Worm (Caenorhabditis elegans) whole organism, early embryonic: ENCODE measurements around the gene C06C6.7.

Experiments used
- B0310.2 ChIP-seq: sonication (generic microtip); optimal IDR thresholded peaks from 2 replicates; lab custom pipeline; 2016; ENCODE audit warnings: mild to moderate bottlenecking, missing genetic modification characterization, missing compliant biosample characterization
- F13C5.2 ChIP-seq: sonication (generic microtip); optimal IDR thresholded peaks from 2 replicates; lab custom pipeline; 2017; ENCODE audit warnings: mild to moderate bottlenecking, missing genetic modification characterization, inconsistent platforms, missing compliant biosample characterization
- aly-1 ChIP-seq: sonication (generic microtip); optimal IDR thresholded peaks from 2 replicates; lab custom pipeline; 2016; ENCODE audit warnings: missing genetic modification characterization, missing compliant biosample characterization
- ama-1 ChIP-seq: fragments of 150-350 bp; optimal IDR thresholded peaks from 2 replicates; lab custom pipeline; 2014
- ceh-13 ChIP-seq: fragments of 200-800 bp; sonication (Bioruptor generic); optimal IDR thresholded peaks from 2 replicates; lab custom pipeline; 2018; ENCODE audit warnings: mild to moderate bottlenecking, missing genetic modification characterization, missing compliant biosample characterization
- ceh-36 ChIP-seq: sonication (generic microtip); optimal IDR thresholded peaks from 2 replicates; lab custom pipeline; 2016; ENCODE audit warnings: missing genetic modification characterization, inconsistent platforms, missing compliant biosample characterization
- ets-7 ChIP-seq: sonication (generic microtip); optimal IDR thresholded peaks from 2 replicates; lab custom pipeline; 2016; ENCODE audit warnings: missing genotype, missing genetic modification characterization, missing compliant biosample characterization
- flt-1 ChIP-seq: fragments of 200-800 bp; sonication (Bioruptor generic); IDR thresholded peaks from 2 replicates; pipeline ENCODE4 v1.3.6; 2022; ENCODE audit warnings: missing genetic modification characterization, missing compliant biosample characterization
- hnd-1 ChIP-seq: sonication (generic microtip); optimal IDR thresholded peaks from 2 replicates; lab custom pipeline; 2016; ENCODE audit warnings: missing genetic modification characterization, missing compliant biosample characterization
- pes-1 ChIP-seq: fragments of 200-800 bp; sonication (Bioruptor generic); IDR thresholded peaks from 2 replicates; pipeline ENCODE4 v1.3.6; 2022; ENCODE audit warnings: missing genetic modification reagents, missing genetic modification characterization, missing compliant biosample characterization
- scrt-1 ChIP-seq: fragments of 200-800 bp; sonication (Bioruptor generic); IDR thresholded peaks from 2 replicates; pipeline ENCODE4 v1.3.6; 2022; ENCODE audit warnings: missing genetic modification characterization, missing compliant biosample characterization
- tbx-11 ChIP-seq: fragments of 200-800 bp; sonication (Bioruptor generic); IDR thresholded peaks from 2 replicates; pipeline ENCODE4 v1.3.6; 2022; ENCODE audit warnings: missing genetic modification characterization, missing compliant biosample characterization
- tbx-37 ChIP-seq: fragments of 200-800 bp; sonication (Bioruptor generic); conservative IDR thresholded peaks from 2 replicates; pipeline ENCODE4 v1.3.6; 2022; ENCODE audit warnings: missing genetic modification reagents, missing genetic modification characterization, missing compliant biosample characterization
- tra-4 ChIP-seq: sonication (generic microtip); optimal IDR thresholded peaks from 2 replicates; lab custom pipeline; 2017; ENCODE audit warnings: missing genetic modification characterization, missing compliant biosample characterization

DNA sequence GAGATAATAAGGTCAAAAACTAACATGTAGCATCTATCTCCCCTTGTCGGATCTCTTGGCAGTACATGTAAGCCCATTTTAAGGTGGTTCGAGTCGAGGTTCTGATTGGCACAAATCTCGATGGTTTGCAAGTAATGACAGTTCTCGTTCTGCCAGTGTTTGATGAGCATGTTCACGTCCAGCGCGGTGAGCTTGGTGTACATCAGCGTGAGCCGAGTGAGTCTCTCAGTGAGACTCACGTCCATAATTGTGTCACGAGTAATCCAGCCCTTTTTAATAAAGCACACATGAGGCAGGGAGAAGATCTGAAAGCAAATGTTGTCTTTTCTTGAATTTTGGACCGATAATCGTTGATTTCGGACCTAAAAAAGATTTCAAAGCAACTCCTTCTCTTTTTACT, 40.8 kb downstream of the C06C6.7 start, which contains the start of gene T10C6.16:
- no peak for TF ChIP-seq F13C5.2 (tag; lab: Kevin White, UChicago)
- no peak for TF ChIP-seq ama-1 (lab: Kevin White, UChicago)
- TF ChIP-seq hnd-1, result no peak
- TF ChIP-seq B0310.2 (tag; lab: Kevin White, UChicago), result no peak
- TF ChIP-seq scrt-1, result no peak
- TF ChIP-seq ceh-13 (GFP tag; lab: Kevin White, UChicago), result no peak
- TF ChIP-seq tbx-11 (GFP tag; lab: Robert Waterston, UW), result no peak
- no peak for TF ChIP-seq tra-4 (tag; lab: Kevin White, UChicago)
- TF ChIP-seq pes-1, result no peak
- no peak for TF ChIP-seq ceh-36 (tag; lab: Kevin White, UChicago)
- TF ChIP-seq flt-1 (GFP tag; lab: Robert Waterston, UW), result no peak
- no peak for TF ChIP-seq ets-7 (tag; lab: Kevin White, UChicago)
- TF ChIP-seq tbx-37, result no peak
- no peak for TF ChIP-seq aly-1 (tag; lab: Kevin White, UChicago)
